Fruit fly (Drosophila melanogaster): Measurements from ENCODE around the gene Adhr.

DNA sequence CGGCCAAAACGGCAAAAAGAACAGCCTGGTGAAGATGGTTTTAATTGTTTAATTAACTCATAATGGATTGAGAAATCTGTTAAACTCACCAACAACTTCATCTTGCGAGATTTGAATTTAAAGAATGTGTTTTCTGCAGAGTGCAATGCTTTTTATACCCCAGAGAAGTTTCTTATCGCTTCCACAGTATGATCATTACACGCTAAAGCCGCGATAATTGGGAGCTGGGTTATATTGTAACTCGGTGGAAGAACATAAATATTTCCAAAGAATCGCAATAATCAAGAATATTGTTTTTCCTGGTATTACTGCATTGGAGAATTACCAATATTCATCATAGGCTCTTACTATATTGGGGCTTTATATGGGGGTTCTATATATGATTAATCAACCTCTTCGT is 27.2 kb upstream of the Adhr start, which contains the start of gene CG42680:
- no peak for TF ChIP-seq h (GFP tag; optimal IDR thresholded peaks at IDR 0.05)
- TF ChIP-seq pan (optimal IDR thresholded peaks at IDR 0.05) = no peak
- TF ChIP-seq brk (GFP tag; optimal IDR thresholded peaks at IDR 0.05) = no peak
- no peak for TF ChIP-seq Abd-B (GFP tag; optimal IDR thresholded peaks at IDR 0.05)
- no peak for TF ChIP-seq Jra (GFP tag; optimal IDR thresholded peaks at IDR 0.05)
- no peak for TF ChIP-seq usp (GFP tag; optimal IDR thresholded peaks at IDR 0.05)
- no peak for TF ChIP-seq sv (GFP tag; optimal IDR thresholded peaks at IDR 0.05)
- no peak for TF ChIP-seq psq (GFP tag; optimal IDR thresholded peaks at IDR 0.05)
- no peak for TF ChIP-seq Sp1 (GFP tag; optimal IDR thresholded peaks at IDR 0.05)
- no peak for TF ChIP-seq dl (GFP tag; optimal IDR thresholded peaks at IDR 0.05; ENCODE audit: insufficient read depth in 1 of 2, partially characterized antibody in 2 of 2)
- TF ChIP-seq CrebA (GFP tag; optimal IDR thresholded peaks at IDR 0.05; ENCODE audit: borderline replicate concordance) = no peak
